Fruit fly (Drosophila melanogaster): ENCODE measurements around the gene Grip71.

Gene Grip71

dm6 chr2L:18732760-18733530 is 24.3 kb downstream of the Grip71 start:
- TF ChIP-seq CG6791 (GFP tag; IDR thresholded peaks at IDR 0.05; ENCODE audit: partially characterized antibody) (0 out of 3 replicates have a peak, but pooled peaks have one; percentile 18), CG12071 (GFP tag; optimal IDR thresholded peaks at IDR 0.05) (no peak), sug (tag; optimal IDR thresholded peaks at IDR 0.05) (peak; percentile 47), CG10321 (GFP tag; IDR thresholded peaks at IDR 0.05) (peak; percentile 28; the same call in 1 of the 2 replicates), bcd (GFP tag; optimal IDR thresholded peaks at IDR 0.05) (no peak), CG10979 (tag; optimal IDR thresholded peaks at IDR 0.05) (peak; percentile 9), Med (GFP tag) (peak; percentile 54), CG16813 (GFP tag; IDR thresholded peaks at IDR 0.05; ENCODE audit: partially characterized antibody) (no peak), usp (GFP tag; optimal IDR thresholded peaks at IDR 0.05) (no peak), Blimp-1 (GFP tag; optimal IDR thresholded peaks at IDR 0.05) (peak; percentile 34), HLHmδ (GFP tag; optimal IDR thresholded peaks at IDR 0.05) (peak; percentile 37), Opbp (GFP tag; IDR thresholded peaks at IDR 0.05; ENCODE audit: partially characterized antibody) (peak; percentile 5; the same call in 1 of the 3 replicates), hth (optimal IDR thresholded peaks at IDR 0.05) (no peak), Nf-YC (tag; optimal IDR thresholded peaks at IDR 0.05) (peak; percentile 57), Fer1 (GFP tag; optimal IDR thresholded peaks at IDR 0.05) (no peak), ara (GFP tag; IDR thresholded peaks at IDR 0.05) (0 out of 2 replicates have a peak, but pooled peaks have one; percentile 5), gem (tag; optimal IDR thresholded peaks at IDR 0.05) (peak; percentile 17), CG10543 (GFP tag; optimal IDR thresholded peaks at IDR 0.05) (peak; percentile 48), disco-r (GFP tag; optimal IDR thresholded peaks at IDR 0.05) (no peak), chinmo (GFP tag; IDR thresholded peaks at IDR 0.05; ENCODE audit: partially characterized antibody) (peak; percentile 97), gcm (GFP tag; optimal IDR thresholded peaks at IDR 0.05) (peak; percentile 17), Nf-YB (GFP tag; optimal IDR thresholded peaks at IDR 0.05) (peak; percentile 68), Jarid2 (GFP tag; optimal IDR thresholded peaks at IDR 0.05) (peak; percentile 92), sens (GFP tag) (peak; percentile 77), nom (GFP tag; optimal IDR thresholded peaks at IDR 0.05) (peak; percentile 25), z (GFP tag; IDR thresholded peaks at IDR 0.05) (peak; percentile 56; the same call in 1 of the 3 replicates), CG2199 (GFP tag; IDR thresholded peaks at IDR 0.05) (peak; percentile 86; the same call in 2 of the 3 replicates), Bgb (GFP tag; IDR thresholded peaks at IDR 0.05; ENCODE audit: partially characterized antibody) (peak; percentile 36; the same call in 1 of the 2 replicates), Adf1 (GFP tag; IDR thresholded peaks at IDR 0.05) (peak; percentile 90), jing (GFP tag; optimal IDR thresholded peaks at IDR 0.05) (peak; percentile 58), CoRest (tag; optimal IDR thresholded peaks at IDR 0.05) (peak; percentile 17), H2.0 (GFP tag; IDR thresholded peaks at IDR 0.05) (no peak), Drgx (GFP tag; IDR thresholded peaks at IDR 0.05) (peak; percentile 19; the same call in 1 of the 2 replicates), D19A (tag; optimal IDR thresholded peaks at IDR 0.05) (peak; percentile 67), dmrt11E (tag; optimal IDR thresholded peaks at IDR 0.05) (peak; percentile 24), sd (tag; optimal IDR thresholded peaks at IDR 0.05) (peak; percentile 88), Vsx1 (GFP tag; optimal IDR thresholded peaks at IDR 0.05) (peak; percentile 14), chn (GFP tag; optimal IDR thresholded peaks at IDR 0.05) (peak; percentile 58), CG14014 (GFP tag; IDR thresholded peaks at IDR 0.05) (no peak), chm (GFP tag; IDR thresholded peaks at IDR 0.05) (peak; percentile 47), vvl (GFP tag; IDR thresholded peaks at IDR 0.05) (0 out of 2 replicates have a peak, but pooled peaks have one; percentile 17), mld (GFP tag; IDR thresholded peaks at IDR 0.05; ENCODE audit: partially characterized antibody) (no peak), CG13287 (GFP tag; IDR thresholded peaks at IDR 0.05; ENCODE audit: partially characterized antibody) (peak; percentile 26), cg (GFP tag; optimal IDR thresholded peaks at IDR 0.05) (peak; percentile 73), tio (GFP tag; optimal IDR thresholded peaks at IDR 0.05) (no peak), Trl (optimal IDR thresholded peaks at IDR 0.05) (peak in 1 of 2 experiments; percentile 15), Trl (GFP tag; optimal IDR thresholded peaks at IDR 0.05) (no peak), bsh (GFP tag; optimal IDR thresholded peaks at IDR 0.05) (peak in 1 of 2 experiments; percentile 9)
